Worm (Caenorhabditis elegans) whole organism, early embryonic: ENCODE results near the gene T11G6.5.

Experiments
- B0310.2 ChIP-seq: sonication (generic microtip); optimal IDR thresholded peaks from 2 replicates; lab custom pipeline; 2016; ENCODE audit warnings: mild to moderate bottlenecking, missing genetic modification characterization, missing compliant biosample characterization
- F13C5.2 ChIP-seq: sonication (generic microtip); optimal IDR thresholded peaks from 2 replicates; lab custom pipeline; 2017; ENCODE audit warnings: mild to moderate bottlenecking, missing genetic modification characterization, inconsistent platforms, missing compliant biosample characterization
- aly-1 ChIP-seq: sonication (generic microtip); optimal IDR thresholded peaks from 2 replicates; lab custom pipeline; 2016; ENCODE audit warnings: missing genetic modification characterization, missing compliant biosample characterization
- ama-1 ChIP-seq: fragments of 150-350 bp; optimal IDR thresholded peaks from 2 replicates; lab custom pipeline; 2014
- ceh-13 ChIP-seq: fragments of 200-800 bp; sonication (Bioruptor generic); optimal IDR thresholded peaks from 2 replicates; lab custom pipeline; 2018; ENCODE audit warnings: mild to moderate bottlenecking, missing genetic modification characterization, missing compliant biosample characterization
- ceh-36 ChIP-seq: sonication (generic microtip); optimal IDR thresholded peaks from 2 replicates; lab custom pipeline; 2016; ENCODE audit warnings: missing genetic modification characterization, inconsistent platforms, missing compliant biosample characterization
- ets-7 ChIP-seq: sonication (generic microtip); optimal IDR thresholded peaks from 2 replicates; lab custom pipeline; 2016; ENCODE audit warnings: missing genotype, missing genetic modification characterization, missing compliant biosample characterization
- flt-1 ChIP-seq: fragments of 200-800 bp; sonication (Bioruptor generic); IDR thresholded peaks from 2 replicates; pipeline ENCODE4 v1.3.6; 2022; ENCODE audit warnings: missing genetic modification characterization, missing compliant biosample characterization
- hmbx-1 ChIP-seq: sonication (generic microtip); optimal IDR thresholded peaks from 2 replicates; lab custom pipeline; 2016; ENCODE audit warnings: mild to moderate bottlenecking, missing genetic modification characterization, missing compliant biosample characterization
- hnd-1 ChIP-seq: sonication (generic microtip); optimal IDR thresholded peaks from 2 replicates; lab custom pipeline; 2016; ENCODE audit warnings: missing genetic modification characterization, missing compliant biosample characterization
- scrt-1 ChIP-seq: fragments of 200-800 bp; sonication (Bioruptor generic); IDR thresholded peaks from 2 replicates; pipeline ENCODE4 v1.3.6; 2022; ENCODE audit warnings: missing genetic modification characterization, missing compliant biosample characterization
- sea-1 ChIP-seq: fragments of 200-800 bp; sonication (Bioruptor generic); conservative IDR thresholded peaks from 2 replicates; pipeline ENCODE4 v1.3.6; 2022; ENCODE audit warnings: missing genetic modification characterization, missing compliant biosample characterization
- tbx-11 ChIP-seq: fragments of 200-800 bp; sonication (Bioruptor generic); IDR thresholded peaks from 2 replicates; pipeline ENCODE4 v1.3.6; 2022; ENCODE audit warnings: missing genetic modification characterization, missing compliant biosample characterization
- tbx-37 ChIP-seq: fragments of 200-800 bp; sonication (Bioruptor generic); conservative IDR thresholded peaks from 2 replicates; pipeline ENCODE4 v1.3.6; 2022; ENCODE audit warnings: missing genetic modification reagents, missing genetic modification characterization, missing compliant biosample characterization

DNA sequence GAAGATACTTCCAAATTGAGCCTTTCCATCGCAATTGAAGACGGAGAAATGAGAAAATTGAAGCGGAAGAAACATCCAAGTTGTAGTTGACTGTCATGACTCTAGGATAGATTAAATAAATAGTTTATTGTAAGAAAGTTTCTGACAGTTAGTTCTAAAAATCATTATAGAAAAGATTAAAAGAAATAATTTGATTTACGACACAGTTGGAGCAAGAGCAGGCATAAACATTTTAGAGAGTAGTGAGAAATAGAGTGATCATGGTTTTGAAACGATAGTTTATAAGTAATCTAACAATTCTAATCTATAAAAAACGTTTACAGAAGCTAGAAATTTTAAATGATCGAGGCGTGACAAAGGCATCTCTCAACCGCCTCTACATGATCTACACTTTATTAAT, 10.4 kb downstream of the T11G6.5 start, which contains the start of gene best-15:
- TF ChIP-seq ama-1 (lab: Kevin White, UChicago) (no peak), B0310.2 (no peak), F13C5.2 (tag; lab: Kevin White, UChicago) (no peak), scrt-1 (no peak), aly-1 (tag; lab: Kevin White, UChicago) (no peak), sea-1 (no peak), tbx-11 (GFP tag; lab: Robert Waterston, UW) (no peak), flt-1 (GFP tag; lab: Robert Waterston, UW) (no peak), hnd-1 (tag; lab: Kevin White, UChicago) (no peak), hmbx-1 (tag; lab: Kevin White, UChicago) (no peak), ceh-13 (GFP tag; lab: Kevin White, UChicago) (no peak), ets-7 (no peak), ceh-36 (tag; lab: Kevin White, UChicago) (no peak), tbx-37 (GFP tag; lab: Robert Waterston, UW) (no peak)
